Worm (Caenorhabditis elegans) whole organism, L3 larva: Measurements from ENCODE around the gene daf-14.

Experiments
- fkh-10 ChIP-seq: sonication (generic microtip); optimal IDR thresholded peaks from 2 replicates; lab custom pipeline; 2017; ENCODE audit warnings: missing biosample characterization, missing genetic modification reagents, missing genetic modification characterization
- jun-1 ChIP-seq: fragments of 150-350 bp; optimal IDR thresholded peaks from 2 replicates; lab custom pipeline; 2014; ENCODE audit warnings: missing biosample characterization, missing genetic modification reagents, missing genetic modification characterization
- lin-15B ChIP-seq: fragments of 150-350 bp; optimal IDR thresholded peaks from 2 replicates; lab custom pipeline; 2014; ENCODE audit warnings: missing biosample characterization, missing genetic modification characterization
- nhr-12 ChIP-seq: fragments of 150-350 bp; optimal IDR thresholded peaks from 2 replicates; lab custom pipeline; 2014; ENCODE audit warnings: missing biosample characterization, missing genetic modification characterization
- unc-62 ChIP-seq: fragments of 150-350 bp; sonication (generic microtip); optimal IDR thresholded peaks from 4 replicates; lab custom pipeline; 2014; ENCODE audit warnings: missing biosample characterization, missing genetic modification reagents, missing genetic modification characterization
- ztf-11 ChIP-seq: fragments of 150-350 bp; optimal IDR thresholded peaks from 2 replicates; lab custom pipeline; 2014; ENCODE audit warnings: missing biosample characterization, missing genetic modification characterization

- no peak for TF ChIP-seq jun-1 (tag; lab: Kevin White, UChicago)
- no peak for TF ChIP-seq ztf-11 (tag; lab: Kevin White, UChicago)
- no peak for TF ChIP-seq lin-15B (tag; lab: Kevin White, UChicago)
- TF ChIP-seq fkh-10 (GFP tag; lab: Kevin White, UChicago): no peak
- TF ChIP-seq unc-62 (GFP tag; lab: Kevin White, UChicago): no peak
- TF ChIP-seq nhr-12 (tag; lab: Kevin White, UChicago): no peak
Measured at ce11 chrIV:10275050-10275449, 24.6 kb downstream of the daf-14 start.
